Worm (Caenorhabditis elegans) whole organism, L1 larva: ENCODE data around the gene F47F2.1.

Experiments
- C16A3.4 ChIP-seq: fragments of 150-350 bp; optimal IDR thresholded peaks from 2 replicates; lab custom pipeline; 2014; ENCODE audit warnings: missing biosample characterization, missing genetic modification characterization
- F16B12.6 ChIP-seq: fragments of 150-350 bp; optimal IDR thresholded peaks from 2 replicates; lab custom pipeline; 2014; ENCODE audit warnings: missing biosample characterization, missing genetic modification characterization
- aha-1 ChIP-seq: fragments of 150-350 bp; optimal IDR thresholded peaks from 2 replicates; lab custom pipeline; 2014; ENCODE audit warnings: missing biosample characterization, missing genetic modification characterization
- blmp-1 ChIP-seq: fragments of 150-350 bp; optimal IDR thresholded peaks from 2 replicates; lab custom pipeline; 2014; ENCODE audit warnings: missing biosample characterization, missing genetic modification characterization
- ces-1 ChIP-seq: fragments of 150-350 bp; optimal IDR thresholded peaks from 2 replicates; lab custom pipeline; 2014; ENCODE audit warnings: missing biosample characterization, missing genetic modification reagents, missing genetic modification characterization
- dpl-1 ChIP-seq, 3 experiments: fragments of 150-350 bp in 2 of 3; sonication (generic microtip) in 1 of 3; optimal IDR thresholded peaks; 2 replicates each; lab custom pipeline; 2014 to 2017; ENCODE audit warnings: missing biosample characterization in 3 of 3, missing genetic modification characterization in 3 of 3, missing genetic modification reagents in 3 of 3
- dsc-1 ChIP-seq: sonication (generic microtip); optimal IDR thresholded peaks from 2 replicates; lab custom pipeline; 2016; ENCODE audit warnings: mild to moderate bottlenecking, missing genetic modification characterization, missing compliant biosample characterization
- efl-3 ChIP-seq: fragments of 200-800 bp; sonication (Bioruptor generic); optimal IDR thresholded peaks from 2 replicates; lab custom pipeline; 2018; ENCODE audit warnings: mild to moderate bottlenecking, missing genetic modification characterization, missing compliant biosample characterization
- elt-3 ChIP-seq, 6 experiments: fragments of 150-350 bp in 1 of 6; sonication (generic microtip); optimal IDR thresholded peaks; 2 replicates each; lab custom pipeline; 2017 to 2018; ENCODE audit warnings: missing biosample characterization in 6 of 6, missing genetic modification characterization in 6 of 6, inconsistent platforms in 1 of 6
- ets-5 ChIP-seq: fragments of 200-800 bp; sonication (Bioruptor generic); IDR thresholded peaks from 2 replicates; pipeline ENCODE4 v1.3.6; 2022; ENCODE audit warnings: missing genetic modification characterization, missing compliant biosample characterization
- fkh-10 ChIP-seq: sonication (generic microtip); optimal IDR thresholded peaks from 2 replicates; lab custom pipeline; 2017; ENCODE audit warnings: missing biosample characterization, missing genetic modification reagents, missing genetic modification characterization
- fkh-4 ChIP-seq: sonication (generic microtip); optimal IDR thresholded peaks from 2 replicates; lab custom pipeline; 2016; ENCODE audit warnings: missing compliant biosample characterization, missing genetic modification characterization, borderline replicate concordance
- fos-1 ChIP-seq: fragments of 150-350 bp; optimal IDR thresholded peaks from 2 replicates; lab custom pipeline; 2014; ENCODE audit warnings: missing biosample characterization, missing genetic modification characterization
- grh-1 ChIP-seq: fragments of 200-800 bp; sonication (Bioruptor generic); IDR thresholded peaks from 2 replicates; pipeline ENCODE4 v1.3.6; 2022; ENCODE audit warnings: missing genetic modification reagents, missing genetic modification characterization, missing compliant biosample characterization
- hlh-17 ChIP-seq: fragments of 200-800 bp; sonication (Bioruptor generic); optimal IDR thresholded peaks from 2 replicates; lab custom pipeline; 2018; ENCODE audit warnings: missing genetic modification characterization, mild to moderate bottlenecking, missing compliant biosample characterization, moderate library complexity, borderline replicate concordance
- hpl-2 ChIP-seq: fragments of 150-350 bp; optimal IDR thresholded peaks from 2 replicates; lab custom pipeline; 2014; ENCODE audit warnings: missing biosample characterization, missing genetic modification reagents, missing genetic modification characterization
- irx-1 ChIP-seq: sonication (generic microtip); optimal IDR thresholded peaks from 2 replicates; lab custom pipeline; 2016; ENCODE audit warnings: missing genetic modification characterization, missing compliant biosample characterization
- lin-14 ChIP-seq: fragments of 200-800 bp; sonication (Bioruptor generic); optimal IDR thresholded peaks from 2 replicates; lab custom pipeline; 2018; ENCODE audit warnings: mild to moderate bottlenecking, missing genetic modification characterization, moderate library complexity, missing compliant biosample characterization
- lin-39 ChIP-seq: fragments of 150-350 bp; optimal IDR thresholded peaks from 2 replicates; lab custom pipeline; 2014; ENCODE audit warnings: missing biosample characterization, missing genetic modification reagents, missing genetic modification characterization
- mef-2 ChIP-seq: fragments of 150-350 bp; optimal IDR thresholded peaks from 2 replicates; lab custom pipeline; 2014; ENCODE audit warnings: missing biosample characterization, missing genetic modification characterization
- nhr-12 ChIP-seq: sonication (generic microtip); optimal IDR thresholded peaks from 2 replicates; lab custom pipeline; 2017; ENCODE audit warnings: missing biosample characterization, missing genetic modification characterization
- nhr-77 ChIP-seq: fragments of 150-350 bp; optimal IDR thresholded peaks from 2 replicates; lab custom pipeline; 2014; ENCODE audit warnings: missing biosample characterization, missing genetic modification characterization
- nhr-84 ChIP-seq: sonication (generic microtip); optimal IDR thresholded peaks from 2 replicates; lab custom pipeline; 2017; ENCODE audit warnings: missing biosample characterization, missing genetic modification characterization
- nhr-85 ChIP-seq: sonication (generic microtip); peaks from one replicate; lab custom pipeline; 2016; ENCODE audit warnings: missing genetic modification characterization, inconsistent platforms, missing compliant biosample characterization
- pax-3 ChIP-seq: fragments of 200-800 bp; sonication (Bioruptor generic); optimal IDR thresholded peaks from 2 replicates; lab custom pipeline; 2018; ENCODE audit warnings: mild to moderate bottlenecking, missing genetic modification characterization, moderate library complexity, missing compliant biosample characterization
- pqm-1 ChIP-seq: sonication (generic microtip); optimal IDR thresholded peaks from 3 replicates; lab custom pipeline; 2017; ENCODE audit warnings: missing biosample characterization, missing genetic modification characterization
- rnt-1 ChIP-seq: sonication (generic microtip); optimal IDR thresholded peaks from 2 replicates; lab custom pipeline; 2016; ENCODE audit warnings: mild to moderate bottlenecking, missing genetic modification characterization, moderate library complexity, missing compliant biosample characterization
- skn-1 ChIP-seq: fragments of 150-350 bp; optimal IDR thresholded peaks from 2 replicates; lab custom pipeline; 2014; ENCODE audit warnings: missing biosample characterization, missing genetic modification characterization
- sup-37 ChIP-seq: fragments of 200-800 bp; sonication (Bioruptor generic); optimal IDR thresholded peaks from 2 replicates; lab custom pipeline; 2018; ENCODE audit warnings: mild to moderate bottlenecking, missing genetic modification characterization, missing compliant biosample characterization
- tbx-2 ChIP-seq: sonication (generic microtip); optimal IDR thresholded peaks from 2 replicates; lab custom pipeline; 2016; ENCODE audit warnings: missing genetic modification characterization, missing compliant biosample characterization
- tlp-1 ChIP-seq: fragments of 150-350 bp; optimal IDR thresholded peaks from 2 replicates; lab custom pipeline; 2014; ENCODE audit warnings: missing biosample characterization, missing genetic modification characterization
- unc-130 ChIP-seq: fragments of 150-350 bp; optimal IDR thresholded peaks from 2 replicates; lab custom pipeline; 2017; ENCODE audit warnings: missing biosample characterization, missing genetic modification characterization, inconsistent platforms
- unc-30 ChIP-seq: sonication (generic microtip); optimal IDR thresholded peaks from 2 replicates; lab custom pipeline; 2017; ENCODE audit warnings: missing biosample characterization, missing genetic modification characterization
- unc-86 ChIP-seq: sonication (generic microtip); optimal IDR thresholded peaks from 2 replicates; lab custom pipeline; 2016; ENCODE audit warnings: missing genetic modification characterization, missing compliant biosample characterization
- ztf-11 ChIP-seq, 2 experiments: sonication (generic microtip); optimal IDR thresholded peaks; 2 replicates each; lab custom pipeline; 2016 to 2017; ENCODE audit warnings: missing genetic modification characterization in 2 of 2, missing biosample characterization in 1 of 2, missing compliant biosample characterization in 1 of 2
- ztf-4 ChIP-seq: fragments of 150-350 bp; optimal IDR thresholded peaks from 2 replicates; lab custom pipeline; 2014; ENCODE audit warnings: missing biosample characterization, missing genetic modification characterization

The F47F2.1 gene

ce11 chrX:3920747-3921146 is 42.4 kb downstream of the F47F2.1 start:
- TF ChIP-seq grh-1 (GFP tag; lab: Robert Waterston, UW) (no peak), efl-3 (no peak), nhr-84 (tag; lab: Kevin White, UChicago) (no peak), ets-5 (GFP tag; lab: Robert Waterston, UW) (no peak), pqm-1 (no peak), tlp-1 (no peak), ces-1 (GFP tag; lab: Kevin White, UChicago) (no peak), nhr-12 (tag; lab: Kevin White, UChicago) (no peak), unc-86 (tag; lab: Kevin White, UChicago) (no peak)

ce11 chrX:3925776-3926175 is 47.4 kb downstream of the F47F2.1 start, which contains the start of gene T22B2.1:
Gene T22B2.1, plus strand, starts transcription at chrX:3926076.
- no peak for TF ChIP-seq lin-39 (tag; lab: Kevin White, UChicago)
- TF ChIP-seq fos-1 (tag; lab: Kevin White, UChicago): no peak
- TF ChIP-seq F16B12.6: no peak
- TF ChIP-seq ztf-11 (tag; optimal IDR thresholded peaks at IDR 0.05; lab: Kevin White, UChicago): no peak
- no peak for TF ChIP-seq skn-1

ce11 chrX:3931350-3931749 is 53.0 kb downstream of the F47F2.1 start, which contains the start of gene adt-3:
Gene adt-3, plus strand, starts transcription at chrX:3931650.
- TF ChIP-seq rnt-1 (tag; lab: Kevin White, UChicago): no peak
- TF ChIP-seq mef-2: no peak
- TF ChIP-seq irx-1 (tag; lab: Kevin White, UChicago): no peak
- no peak for TF ChIP-seq nhr-77
- TF ChIP-seq fkh-10: no peak
- no peak for TF ChIP-seq unc-130 (tag; lab: Kevin White, UChicago)
- TF ChIP-seq pax-3 (tag; lab: Kevin White, UChicago): no peak
- TF ChIP-seq hpl-2: no peak
- no peak for TF ChIP-seq grh-1 (GFP tag; lab: Robert Waterston, UW)
- no peak for TF ChIP-seq tbx-2 (tag; lab: Kevin White, UChicago)
- no peak for TF ChIP-seq C16A3.4 (tag; lab: Kevin White, UChicago)
- TF ChIP-seq ztf-4 (tag; lab: Kevin White, UChicago): no peak
- TF ChIP-seq F16B12.6: no peak
- no peak for TF ChIP-seq dpl-1 (GFP tag; optimal IDR thresholded peaks at IDR 0.05; lab: Kevin White, UChicago)
- no peak for TF ChIP-seq hlh-17
- TF ChIP-seq aha-1 (tag; lab: Kevin White, UChicago): no peak

ce11 chrX:3932694-3933093 is 54.4 kb downstream of the F47F2.1 start:
- peak; percentile 19 to 77 (median 45) for TF ChIP-seq elt-3 (tag; optimal IDR thresholded peaks at IDR 0.05; lab: Kevin White, UChicago)
- TF ChIP-seq tbx-2 (tag; lab: Kevin White, UChicago): peak; percentile 39
- TF ChIP-seq unc-30 (tag; lab: Kevin White, UChicago): no peak
- TF ChIP-seq lin-14: peak; percentile 55
- peak; percentile 43 for TF ChIP-seq blmp-1
- peak; percentile 90 for TF ChIP-seq nhr-85 (tag; lab: Kevin White, UChicago)

DNA sequence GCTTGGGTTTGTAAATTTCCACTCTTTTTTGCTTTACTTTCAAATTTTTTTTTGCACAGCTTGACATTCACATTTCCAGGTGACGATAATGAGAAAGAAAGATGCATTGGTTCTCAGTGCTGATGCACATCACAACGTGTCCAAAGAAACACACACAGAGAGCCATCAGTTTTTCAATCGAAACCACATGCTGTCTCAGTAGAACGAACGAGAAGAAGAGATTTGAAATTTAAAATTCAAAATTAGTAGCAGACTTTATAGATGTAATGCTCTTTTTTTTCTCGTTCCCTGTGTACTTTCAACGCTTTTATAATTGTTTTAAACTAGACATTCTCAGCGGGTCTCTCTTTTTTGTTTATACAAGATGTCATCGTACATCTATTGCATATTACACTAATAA is 59.1 kb downstream of the F47F2.1 start:
- TF ChIP-seq nhr-85 (tag; lab: Kevin White, UChicago) (no peak), fkh-4 (tag; lab: Kevin White, UChicago) (peak; percentile 80), dsc-1 (tag; lab: Kevin White, UChicago) (peak; percentile 96)

- TF ChIP-seq lin-39 (tag; lab: Kevin White, UChicago) (no peak), nhr-12 (tag; lab: Kevin White, UChicago) (no peak), sup-37 (no peak), dsc-1 (tag; lab: Kevin White, UChicago) (no peak), C16A3.4 (tag; lab: Kevin White, UChicago) (no peak)
These were observed 59.6 kb downstream of the F47F2.1 start for ce11 chrX:3937884-3938283.
